Fruit fly (Drosophila melanogaster) whole organism, wandering third instar larva: ENCODE results near the gene CG12024.

Source experiments
- Abd-B ChIP-seq: fragments of >200 bp; optimal IDR thresholded peaks from 2 replicates; lab custom pipeline; 2017; ENCODE audit warnings: missing biosample characterization, missing genetic modification characterization
- CG32264 ChIP-seq: fragments of 200-800 bp; sonication (Bioruptor generic); optimal IDR thresholded peaks from 2 replicates; lab custom pipeline; 2016; ENCODE audit warnings: missing biosample characterization, missing genetic modification characterization
- CG9705 ChIP-seq: fragments of 200-800 bp; sonication (Bioruptor generic); optimal IDR thresholded peaks from 2 replicates; lab custom pipeline; 2018; ENCODE audit warnings: missing biosample characterization, mild to moderate bottlenecking, missing genetic modification characterization
- CrebA ChIP-seq: fragments of 200-800 bp; sonication (Bioruptor generic); optimal IDR thresholded peaks from 2 replicates; lab custom pipeline; 2016; ENCODE audit warnings: missing biosample characterization, mild to moderate bottlenecking, missing genetic modification characterization, borderline replicate concordance
- Dfd ChIP-seq: fragments of >200 bp; optimal IDR thresholded peaks from 2 replicates; lab custom pipeline; 2017; ENCODE audit warnings: missing biosample characterization, missing genetic modification characterization
- Dif ChIP-seq: fragments of 200-275, 200-300 bp; sonication (Bioruptor generic); optimal IDR thresholded peaks from 2 replicates; lab custom pipeline; 2018; ENCODE audit warnings: missing biosample characterization, missing genetic modification characterization; ENCODE audit not compliant: partially characterized antibody
- GATAd ChIP-seq: sonication (Bioruptor generic); optimal IDR thresholded peaks from 2 replicates; lab custom pipeline; 2016; ENCODE audit warnings: missing biosample characterization, missing genetic modification characterization
- HLH106 ChIP-seq: fragments of 200-800 bp; optimal IDR thresholded peaks from 3 replicates; lab custom pipeline; 2019; ENCODE audit warnings: missing biosample characterization, mild to moderate bottlenecking, missing genetic modification characterization, moderate library complexity
- Hnf4 ChIP-seq: fragments of 200-800 bp; sonication (Bioruptor generic); optimal IDR thresholded peaks from 2 replicates; lab custom pipeline; 2016; ENCODE audit warnings: missing biosample characterization, mild to moderate bottlenecking, missing genetic modification characterization
- Hr78 ChIP-seq: fragments of >200 bp; optimal IDR thresholded peaks from 2 replicates; lab custom pipeline; 2017; ENCODE audit warnings: missing biosample characterization, missing genetic modification characterization
- Hr83 ChIP-seq: fragments of 200-300 bp; sonication (Bioruptor generic); optimal IDR thresholded peaks from 2 replicates; lab custom pipeline; 2016; ENCODE audit warnings: missing biosample characterization, mild to moderate bottlenecking, missing genetic modification characterization, moderate library complexity; ENCODE audit not compliant: poor library complexity, severe bottlenecking
- Jra ChIP-seq: sonication (Bioruptor generic); optimal IDR thresholded peaks from 2 replicates; lab custom pipeline; 2016; ENCODE audit warnings: missing biosample characterization, missing genetic modification characterization
- Myc ChIP-seq: fragments of >200 bp; optimal IDR thresholded peaks from 2 replicates; lab custom pipeline; 2017
- N ChIP-seq: fragments of >200 bp; optimal IDR thresholded peaks from 2 replicates; lab custom pipeline; 2018; ENCODE audit warnings: missing biosample characterization, missing external identifiers, missing genetic modification characterization
- Rel ChIP-seq, 2 experiments: fragments of 200-800 bp; sonication (Bioruptor generic) in 1 of 2; optimal IDR thresholded peaks; 2 replicates in 1 of 2; 3 replicates in 1 of 2; lab custom pipeline; 2016 to 2019; ENCODE audit warnings: mild to moderate bottlenecking in 2 of 2, missing biosample characterization in 2 of 2, missing genetic modification characterization in 2 of 2, moderate library complexity in 1 of 2
- Sp1 ChIP-seq: fragments of 200-800 bp; sonication (Bioruptor generic); optimal IDR thresholded peaks from 3 replicates; lab custom pipeline; 2019; ENCODE audit warnings: missing biosample characterization, mild to moderate bottlenecking, missing genetic modification characterization, moderate library complexity
- Vsx2 ChIP-seq: fragments of 200-300, 225-300 bp; sonication (Bioruptor generic); optimal IDR thresholded peaks from 2 replicates; lab custom pipeline; 2018; ENCODE audit warnings: missing biosample characterization, missing genetic modification characterization; ENCODE audit not compliant: partially characterized antibody
- br ChIP-seq: fragments of 200-800 bp; sonication (Bioruptor generic); optimal IDR thresholded peaks from 2 replicates; lab custom pipeline; 2016; ENCODE audit warnings: missing biosample characterization, missing genetic modification characterization
- brk ChIP-seq: fragments of 200-800 bp; sonication (Bioruptor generic); optimal IDR thresholded peaks from 2 replicates; lab custom pipeline; 2016; ENCODE audit warnings: missing biosample characterization, mild to moderate bottlenecking, missing genetic modification characterization
- dl ChIP-seq, 2 experiments: fragments of 175-275, 200-275 bp in 1 of 2; fragments of 200-275 bp in 1 of 2; sonication (Bioruptor generic); optimal IDR thresholded peaks; lab custom pipeline; 2018; ENCODE audit warnings: mild to moderate bottlenecking in 2 of 2, missing biosample characterization in 2 of 2, missing genetic modification characterization in 2 of 2, moderate library complexity in 2 of 2; ENCODE audit not compliant: partially characterized antibody in 2 of 2, insufficient read depth in 1 of 2
- dmrt93B ChIP-seq: fragments of 200-800 bp; sonication (Bioruptor generic); optimal IDR thresholded peaks from 2 replicates; lab custom pipeline; 2018; ENCODE audit warnings: missing biosample characterization, mild to moderate bottlenecking, missing genetic modification characterization
- dsf ChIP-seq: sonication (Bioruptor generic); optimal IDR thresholded peaks from 2 replicates; lab custom pipeline; 2016; ENCODE audit warnings: missing biosample characterization, missing genetic modification characterization, borderline replicate concordance
- ey ChIP-seq: fragments of 200-800 bp; sonication (Bioruptor generic); optimal IDR thresholded peaks from 2 replicates; lab custom pipeline; 2016; ENCODE audit warnings: missing biosample characterization, missing genetic modification characterization
- foxo ChIP-seq, 2 experiments: fragments of 200-800 bp; sonication (Bioruptor generic); optimal IDR thresholded peaks; 2 replicates in 1 of 2; 3 replicates in 1 of 2; lab custom pipeline; 2016 to 2017; ENCODE audit warnings: missing biosample characterization in 2 of 2, missing genetic modification characterization in 2 of 2
- fru ChIP-seq: fragments of 200-800 bp; sonication (Bioruptor generic); optimal IDR thresholded peaks from 3 replicates; lab custom pipeline; 2016; ENCODE audit warnings: missing biosample characterization, mild to moderate bottlenecking, missing genetic modification characterization
- h ChIP-seq: fragments of 200-800 bp; sonication (Bioruptor generic); optimal IDR thresholded peaks from 3 replicates; lab custom pipeline; 2016; ENCODE audit warnings: missing biosample characterization, mild to moderate bottlenecking, missing genetic modification characterization
- jim ChIP-seq: fragments of 175-275, 200-325 bp; sonication (Bioruptor generic); optimal IDR thresholded peaks from 2 replicates; lab custom pipeline; 2016; ENCODE audit warnings: missing biosample characterization, mild to moderate bottlenecking, missing genetic modification characterization
- lola ChIP-seq: fragments of >200 bp; optimal IDR thresholded peaks from 2 replicates; lab custom pipeline; 2017; ENCODE audit warnings: missing biosample characterization, missing genetic modification characterization
- pan ChIP-seq: fragments of >200 bp; optimal IDR thresholded peaks from 2 replicates; lab custom pipeline; 2017
- psq ChIP-seq: fragments of 200-800 bp; sonication (Bioruptor generic); optimal IDR thresholded peaks from 3 replicates; lab custom pipeline; 2017; ENCODE audit warnings: missing biosample characterization, mild to moderate bottlenecking, missing genetic modification characterization, moderate library complexity
- rgr ChIP-seq: fragments of 200-800 bp; sonication (Bioruptor generic); optimal IDR thresholded peaks from 3 replicates; lab custom pipeline; 2016; ENCODE audit warnings: missing biosample characterization, mild to moderate bottlenecking, missing genetic modification characterization
- sage ChIP-seq: fragments of 200-800 bp; sonication (Bioruptor generic); optimal IDR thresholded peaks from 2 replicates; lab custom pipeline; 2016; ENCODE audit warnings: missing biosample characterization, mild to moderate bottlenecking, missing genetic modification characterization
- sv ChIP-seq: fragments of 200-800 bp; sonication (Bioruptor generic); optimal IDR thresholded peaks from 3 replicates; lab custom pipeline; 2016; ENCODE audit warnings: missing biosample characterization, missing genetic modification characterization
- tai ChIP-seq: sonication (Bioruptor generic); optimal IDR thresholded peaks from 2 replicates; lab custom pipeline; 2016; ENCODE audit warnings: missing biosample characterization, missing genetic modification characterization
- usp ChIP-seq: fragments of >200 bp; optimal IDR thresholded peaks from 2 replicates; lab custom pipeline; 2017; ENCODE audit warnings: missing biosample characterization, missing genetic modification characterization
- woc ChIP-seq: sonication (Bioruptor generic); optimal IDR thresholded peaks from 2 replicates; lab custom pipeline; 2016; ENCODE audit warnings: missing biosample characterization, mild to moderate bottlenecking, missing genetic modification characterization

CG12024 gene

DNA sequence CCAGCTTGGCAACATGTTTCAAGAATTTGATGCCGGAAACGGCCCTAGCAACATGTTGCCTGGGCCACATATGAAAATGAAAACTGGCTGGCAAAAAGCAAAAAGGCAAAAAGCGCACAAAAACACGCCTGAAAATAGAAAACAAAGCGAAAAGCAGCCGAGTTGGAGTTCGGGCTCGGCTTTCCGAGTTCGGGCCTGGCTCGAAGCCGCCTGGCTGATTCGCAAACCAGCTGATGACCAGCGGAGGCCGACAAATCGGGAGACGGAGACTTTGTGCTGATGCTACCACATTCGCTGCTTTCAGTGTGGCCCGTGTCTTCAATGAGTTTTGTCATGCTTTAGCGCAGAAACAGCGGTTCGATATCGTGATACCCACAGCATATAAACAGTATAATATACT, 46.7 kb upstream of the CG12024 start, which contains the start of gene GV1:
Gene GV1, plus strand, starts transcription at position 301 of the 400 bp plus-strand sequence.
- peak; percentile 20 for TF ChIP-seq sage (GFP tag; lab: Kevin White, UChicago)
- TF ChIP-seq Sp1 (GFP tag; lab: Kevin White, UChicago): peak; percentile 33
- TF ChIP-seq CrebA (GFP tag; lab: Kevin White, UChicago): no peak
- TF ChIP-seq h (GFP tag; lab: Kevin White, UChicago): peak; percentile 40

DNA sequence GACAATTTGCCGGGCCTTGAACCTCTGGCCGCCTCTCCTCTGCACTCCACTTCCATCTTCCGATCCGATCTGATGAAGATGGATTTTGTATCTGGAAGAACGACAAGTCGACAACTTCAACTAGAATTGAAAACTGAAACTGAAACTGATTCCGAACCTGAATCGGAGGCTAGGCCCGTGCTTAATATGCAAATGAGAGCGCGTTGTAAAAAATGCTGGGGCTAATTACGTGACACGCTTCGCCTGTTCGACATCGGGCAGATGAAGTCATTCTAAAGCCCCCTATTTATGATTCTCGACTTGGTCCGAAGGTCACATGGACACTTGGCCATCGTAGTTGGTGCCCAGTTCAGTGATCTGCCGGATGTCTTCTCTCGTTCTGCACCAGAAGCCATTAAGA, 40.4 kb upstream of the CG12024 start:
- no peak for TF ChIP-seq Rel (GFP tag; optimal IDR thresholded peaks at IDR 0.05; lab: Kevin White, UChicago)
- TF ChIP-seq Rel (tag; optimal IDR thresholded peaks at IDR 0.05; lab: Kevin White, UChicago): no peak
- TF ChIP-seq, all 38 proteins: peak for 0

DNA sequence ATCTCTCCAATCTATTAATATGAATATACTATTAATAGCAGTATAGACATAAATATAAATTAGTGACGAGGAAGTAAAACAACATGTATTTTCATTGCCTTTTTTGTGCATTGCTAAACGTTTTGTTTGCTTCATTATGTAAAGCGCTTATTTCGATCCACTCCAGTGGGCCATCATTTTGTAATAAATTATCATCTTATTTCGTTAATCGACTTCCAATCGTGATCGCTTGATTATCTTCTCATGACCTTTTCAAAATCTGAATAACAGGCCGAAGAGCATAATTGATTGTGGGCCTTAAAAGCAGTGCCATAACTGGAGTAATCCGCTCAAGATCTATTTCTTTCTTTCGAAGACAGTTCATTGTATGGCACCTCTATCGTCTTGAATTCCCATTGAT, 39.6 kb upstream of the CG12024 start:
- TF ChIP-seq Dfd (GFP tag; lab: Kevin White, UChicago): no peak
- no peak for TF ChIP-seq lola (GFP tag; lab: Kevin White, UChicago)
- no peak for TF ChIP-seq jim (GFP tag; lab: Kevin White, UChicago)
- TF ChIP-seq Hr78 (GFP tag; lab: Kevin White, UChicago): no peak
- no peak for TF ChIP-seq dmrt93B (GFP tag; lab: Kevin White, UChicago)
- no peak for TF ChIP-seq pan (lab: Kevin White, UChicago)
- no peak for TF ChIP-seq sv (GFP tag; lab: Kevin White, UChicago)
- TF ChIP-seq CG32264 (GFP tag; lab: Kevin White, UChicago): no peak
- TF ChIP-seq fru (GFP tag; lab: Kevin White, UChicago): no peak

DNA sequence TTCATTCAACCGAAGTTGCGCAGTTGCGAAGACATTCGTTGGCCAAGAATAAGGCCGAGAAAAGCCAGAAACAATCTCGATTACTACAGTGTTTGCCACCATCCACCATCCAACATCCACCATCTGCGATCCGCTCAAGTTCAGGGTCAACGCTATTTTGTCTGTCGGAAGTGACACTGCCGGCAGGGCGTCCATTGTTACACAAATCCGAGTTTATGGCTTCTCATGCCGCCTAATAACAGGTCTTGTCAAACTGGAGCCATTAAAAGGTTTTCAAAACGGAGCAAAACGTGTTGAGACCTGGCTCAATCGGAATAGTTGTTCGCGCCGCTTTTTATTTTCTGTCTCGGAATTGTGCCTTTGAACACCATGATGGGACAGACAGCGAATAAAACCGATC, 38.1 kb upstream of the CG12024 start:
- TF ChIP-seq Rel (GFP tag; optimal IDR thresholded peaks at IDR 0.05; lab: Kevin White, UChicago) (no peak), Rel (tag; optimal IDR thresholded peaks at IDR 0.05; lab: Kevin White, UChicago) (no peak), CG9705 (GFP tag; lab: Kevin White, UChicago) (no peak), Myc (lab: Kevin White, UChicago) (no peak), Hr83 (GFP tag; lab: Kevin White, UChicago) (no peak), brk (GFP tag; lab: Kevin White, UChicago) (no peak), tai (GFP tag; lab: Kevin White, UChicago) (no peak), usp (GFP tag; lab: Kevin White, UChicago) (no peak), dl (GFP tag; optimal IDR thresholded peaks at IDR 0.05; lab: Kevin White, UChicago; ENCODE audit: insufficient read depth in 1 of 2, partially characterized antibody in 2 of 2) (no peak), foxo (GFP tag; optimal IDR thresholded peaks at IDR 0.05; lab: Kevin White, UChicago) (no peak), dsf (no peak), psq (no peak), Dif (GFP tag; lab: Kevin White, UChicago) (no peak), pan (lab: Kevin White, UChicago) (no peak), fru (GFP tag; lab: Kevin White, UChicago) (no peak), Abd-B (GFP tag; lab: Kevin White, UChicago) (no peak), woc (GFP tag; lab: Kevin White, UChicago) (no peak), Jra (GFP tag; lab: Kevin White, UChicago) (no peak), rgr (no peak)

DNA sequence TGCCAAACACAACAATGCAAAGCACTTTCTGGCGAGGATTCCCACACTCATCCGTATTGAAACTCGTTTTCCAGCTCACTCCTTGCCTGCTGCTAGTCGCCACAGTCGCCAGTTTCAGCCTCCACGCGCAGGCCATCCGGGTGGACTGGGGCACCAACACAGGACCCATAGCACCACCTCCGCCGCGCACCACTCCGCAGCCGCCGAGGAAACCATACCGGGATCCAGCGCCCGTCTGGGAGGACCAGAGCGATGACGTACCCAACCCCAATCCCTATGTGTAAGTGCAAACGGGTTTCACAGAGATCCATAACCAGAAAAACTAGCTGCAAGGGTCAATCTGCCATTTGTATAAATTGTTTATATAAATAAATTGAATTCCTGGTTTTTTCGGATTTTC, 35.8 kb upstream of the CG12024 start:
- TF ChIP-seq lola (GFP tag; lab: Kevin White, UChicago) (no peak), brk (GFP tag; lab: Kevin White, UChicago) (no peak), GATAd (GFP tag; lab: Kevin White, UChicago) (no peak), Myc (lab: Kevin White, UChicago) (no peak), N (GFP tag; lab: Kevin White, UChicago) (no peak), Hnf4 (GFP tag; lab: Kevin White, UChicago) (no peak), sv (GFP tag; lab: Kevin White, UChicago) (no peak), h (GFP tag; lab: Kevin White, UChicago) (no peak), HLH106 (tag; lab: Kevin White, UChicago) (no peak), CG9705 (GFP tag; lab: Kevin White, UChicago) (no peak), Dfd (GFP tag; lab: Kevin White, UChicago) (no peak), Vsx2 (GFP tag; lab: Kevin White, UChicago) (no peak), dsf (no peak), jim (GFP tag; lab: Kevin White, UChicago) (no peak), dmrt93B (GFP tag; lab: Kevin White, UChicago) (no peak), sage (GFP tag; lab: Kevin White, UChicago) (no peak), br (GFP tag; lab: Kevin White, UChicago) (no peak), ey (GFP tag; lab: Kevin White, UChicago) (no peak), fru (GFP tag; lab: Kevin White, UChicago) (no peak), Rel (GFP tag; optimal IDR thresholded peaks at IDR 0.05; lab: Kevin White, UChicago) (no peak), Rel (tag; optimal IDR thresholded peaks at IDR 0.05; lab: Kevin White, UChicago) (no peak)
- TF ChIP-seq, all 38 proteins: peak for 0
